Worm (Caenorhabditis elegans) whole organism, L2 larva: ENCODE data around the gene T22B7.7.

Experiments
- C34F6.9 ChIP-seq: fragments of 150-350 bp; optimal IDR thresholded peaks from 2 replicates; lab custom pipeline; 2014; ENCODE audit warnings: missing biosample characterization, missing genetic modification characterization
- F13H6.1 ChIP-seq: sonication (generic microtip); optimal IDR thresholded peaks from 2 replicates; lab custom pipeline; 2016; ENCODE audit warnings: missing genetic modification characterization, missing compliant biosample characterization
- Y55F3AM.14 ChIP-seq: fragments of 200-800 bp; sonication (Bioruptor generic); optimal IDR thresholded peaks from 2 replicates; lab custom pipeline; 2018; ENCODE audit warnings: mild to moderate bottlenecking, missing genetic modification characterization, missing compliant biosample characterization
- ZK546.5 ChIP-seq: sonication (generic microtip); optimal IDR thresholded peaks from 2 replicates; lab custom pipeline; 2017; ENCODE audit warnings: missing biosample characterization, missing genetic modification characterization
- aly-2 ChIP-seq: fragments of 150-350 bp; optimal IDR thresholded peaks from 2 replicates; lab custom pipeline; 2014; ENCODE audit warnings: missing biosample characterization, missing genetic modification characterization
- blmp-1 ChIP-seq: sonication (generic microtip); optimal IDR thresholded peaks from 2 replicates; lab custom pipeline; 2017; ENCODE audit warnings: missing genetic modification characterization, mild to moderate bottlenecking, missing compliant biosample characterization, antibody characterized with exemption, moderate library complexity; ENCODE audit not compliant: insufficient read depth
- ceh-82 ChIP-seq: fragments of 150-350 bp; optimal IDR thresholded peaks from 2 replicates; lab custom pipeline; 2014; ENCODE audit warnings: missing biosample characterization, missing genetic modification characterization
- crh-2 ChIP-seq: sonication (generic microtip); optimal IDR thresholded peaks from 2 replicates; lab custom pipeline; 2017; ENCODE audit warnings: missing biosample characterization, missing genetic modification characterization
- egl-27 ChIP-seq: sonication (generic microtip); optimal IDR thresholded peaks from 3 replicates; lab custom pipeline; 2017; ENCODE audit warnings: missing biosample characterization, missing genetic modification reagents, missing genetic modification characterization
- fos-1 ChIP-seq: fragments of 150-350 bp; optimal IDR thresholded peaks from 2 replicates; lab custom pipeline; 2014; ENCODE audit warnings: missing biosample characterization, missing genetic modification characterization
- gmeb-1 ChIP-seq: fragments of 150-350 bp; optimal IDR thresholded peaks from 2 replicates; lab custom pipeline; 2014; ENCODE audit warnings: missing biosample characterization, missing genetic modification characterization
- lin-11 ChIP-seq: fragments of 150-350 bp; sonication (generic microtip); optimal IDR thresholded peaks from 2 replicates; lab custom pipeline; 2014; ENCODE audit warnings: missing biosample characterization, missing genetic modification characterization, inconsistent platforms, mixed read lengths
- lin-13 ChIP-seq: fragments of 150-350 bp; optimal IDR thresholded peaks from 2 replicates; lab custom pipeline; 2014; ENCODE audit warnings: missing biosample characterization, missing genetic modification reagents, missing genetic modification characterization
- lsy-2 ChIP-seq, 2 experiments: fragments of 150-350 bp in 1 of 2; sonication (generic microtip) in 1 of 2; optimal IDR thresholded peaks; 2 replicates each; lab custom pipeline; 2014 to 2017; ENCODE audit warnings: missing biosample characterization in 2 of 2, missing genetic modification characterization in 2 of 2
- mdl-1 ChIP-seq, 2 experiments: fragments of 150-350 bp in 1 of 2; sonication (generic microtip) in 1 of 2; optimal IDR thresholded peaks; 2 replicates each; lab custom pipeline; 2017; ENCODE audit warnings: missing biosample characterization in 2 of 2, missing genetic modification characterization in 2 of 2
- nhr-129 ChIP-seq: fragments of 150-350 bp; optimal IDR thresholded peaks from 2 replicates; lab custom pipeline; 2014; ENCODE audit warnings: missing biosample characterization, missing genetic modification characterization
- nhr-21 ChIP-seq: fragments of 150-350 bp; optimal IDR thresholded peaks from 2 replicates; lab custom pipeline; 2014; ENCODE audit warnings: missing biosample characterization, missing genetic modification characterization
- nhr-23 ChIP-seq: fragments of 150-350 bp; optimal IDR thresholded peaks from 2 replicates; lab custom pipeline; 2014; ENCODE audit warnings: missing biosample characterization, missing genetic modification reagents, missing genetic modification characterization
- nhr-237 ChIP-seq: fragments of 150-350 bp; optimal IDR thresholded peaks from 2 replicates; lab custom pipeline; 2014; ENCODE audit warnings: missing biosample characterization, missing genetic modification characterization
- nhr-25 ChIP-seq: fragments of 150-350 bp; sonication (generic microtip); optimal IDR thresholded peaks from 3 replicates; lab custom pipeline; 2014; ENCODE audit warnings: missing biosample characterization, missing genetic modification characterization
- nhr-6 ChIP-seq: fragments of 150-350 bp; optimal IDR thresholded peaks from 2 replicates; lab custom pipeline; 2014; ENCODE audit warnings: missing biosample characterization, missing genetic modification characterization
- nhr-77 ChIP-seq: fragments of 150-350 bp; optimal IDR thresholded peaks from 2 replicates; lab custom pipeline; 2014; ENCODE audit warnings: missing biosample characterization, missing genetic modification characterization
- peb-1 ChIP-seq: fragments of 150-350 bp; optimal IDR thresholded peaks from 2 replicates; lab custom pipeline; 2014; ENCODE audit warnings: missing biosample characterization, missing genetic modification characterization
- sem-4 ChIP-seq: fragments of 150-350 bp; optimal IDR thresholded peaks from 2 replicates; lab custom pipeline; 2014; ENCODE audit warnings: missing biosample characterization, missing genetic modification reagents, missing genetic modification characterization
- skn-1 ChIP-seq: sonication (generic microtip); optimal IDR thresholded peaks from 2 replicates; lab custom pipeline; 2017; ENCODE audit warnings: missing biosample characterization, missing genetic modification characterization
- sma-3 ChIP-seq: sonication (generic microtip); optimal IDR thresholded peaks from 2 replicates; lab custom pipeline; 2016; ENCODE audit warnings: missing genetic modification reagents, missing genetic modification characterization, missing compliant biosample characterization
- sma-9 ChIP-seq, 2 experiments: fragments of 150-350 bp in 1 of 2; sonication (generic microtip) in 1 of 2; optimal IDR thresholded peaks; 2 replicates each; lab custom pipeline; 2014 to 2016; ENCODE audit warnings: missing genetic modification characterization in 2 of 2, mild to moderate bottlenecking in 1 of 2, missing biosample characterization in 1 of 2, missing compliant biosample characterization in 1 of 2, missing genetic modification reagents in 1 of 2, moderate library complexity in 1 of 2
- snpc-4 ChIP-seq: fragments of 150-350 bp; optimal IDR thresholded peaks from 2 replicates; lab custom pipeline; 2014; ENCODE audit warnings: missing biosample characterization, missing genetic modification characterization
- unc-39 ChIP-seq: fragments of 150-350 bp; optimal IDR thresholded peaks from 2 replicates; lab custom pipeline; 2014; ENCODE audit warnings: missing biosample characterization, missing genetic modification characterization
- unc-55 ChIP-seq: fragments of 150-350 bp; sonication (generic microtip); optimal IDR thresholded peaks from 3 replicates; lab custom pipeline; 2014; ENCODE audit warnings: missing biosample characterization, missing genetic modification reagents, missing genetic modification characterization
- zag-1 ChIP-seq: fragments of 150-350 bp; optimal IDR thresholded peaks from 2 replicates; lab custom pipeline; 2014; ENCODE audit warnings: missing biosample characterization, missing genetic modification characterization
- ztf-1 ChIP-seq: fragments of 200-800 bp; sonication (Bioruptor generic); conservative IDR thresholded peaks from 2 replicates; pipeline ENCODE4 v1.3.6; 2022; ENCODE audit warnings: missing genetic modification characterization, missing compliant biosample characterization
- ztf-11 ChIP-seq: sonication (generic microtip); optimal IDR thresholded peaks from 2 replicates; lab custom pipeline; 2017; ENCODE audit warnings: missing biosample characterization, missing genetic modification characterization

The T22B7.7 gene

DNA sequence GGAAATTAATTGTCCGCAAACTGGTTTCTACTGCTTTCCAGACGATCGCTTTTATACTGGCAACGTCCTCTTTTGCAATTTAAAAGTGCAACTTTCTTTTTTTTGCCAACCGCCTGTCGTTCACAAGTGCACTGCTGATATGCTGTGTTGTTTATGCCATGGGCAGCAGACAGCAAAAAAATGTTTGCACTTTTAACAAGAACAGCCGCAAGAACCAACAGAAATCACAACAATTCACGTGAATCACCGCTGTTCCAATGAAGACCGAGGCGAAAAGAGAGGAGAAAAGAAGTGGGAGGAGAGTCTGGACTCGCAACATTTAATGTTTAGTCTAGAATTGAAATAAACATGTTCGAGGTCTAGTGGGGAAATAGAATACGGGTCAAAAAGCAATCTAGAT lies at the start of gene T22B7.7:
TSS of gene T22B7.7 (minus strand) at position 262 of the 400 bp plus-strand sequence.
- TF ChIP-seq F13H6.1 (peak; percentile 67), sem-4 (tag; lab: Kevin White, UChicago) (peak; percentile 53), Y55F3AM.14 (GFP tag; lab: Kevin White, UChicago) (peak; percentile 71), ztf-11 (tag; lab: Kevin White, UChicago) (no peak), egl-27 (tag; lab: Kevin White, UChicago) (peak; percentile 25), aly-2 (tag; lab: Kevin White, UChicago) (no peak), nhr-25 (tag; lab: Kevin White, UChicago) (no peak), unc-55 (GFP tag; lab: Kevin White, UChicago) (no peak), lsy-2 (tag; optimal IDR thresholded peaks at IDR 0.05; lab: Kevin White, UChicago) (peak in 1 of 2 experiments; percentile 25), ceh-82 (tag; lab: Kevin White, UChicago) (no peak), fos-1 (peak; percentile 19), sma-9 (GFP tag; optimal IDR thresholded peaks at IDR 0.05; lab: Kevin White, UChicago) (peak; percentile 47), sma-9 (tag; optimal IDR thresholded peaks at IDR 0.05; lab: Kevin White, UChicago) (no peak)
- TF ChIP-seq, all 48 proteins: peak for 7

DNA sequence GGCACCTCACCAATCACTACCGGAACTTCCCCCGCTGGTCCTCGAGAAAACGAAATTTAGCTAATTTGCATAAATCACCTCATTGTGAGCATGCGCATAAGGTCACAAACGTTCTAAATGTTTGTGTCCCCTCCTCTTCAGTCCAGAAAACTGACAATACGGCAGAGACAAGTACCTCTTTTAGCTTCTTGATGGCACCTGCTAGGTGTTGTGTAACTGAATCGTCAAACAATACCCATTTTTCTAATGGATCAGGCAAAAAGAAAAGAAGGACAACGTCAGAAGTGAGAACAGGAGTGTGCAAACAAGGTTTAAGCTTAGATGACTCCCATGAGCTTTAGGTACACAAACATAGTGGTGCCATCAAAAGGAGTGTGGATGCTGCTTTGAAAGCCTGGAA lies 45.7 kb upstream of the T22B7.7 start:
- TF ChIP-seq ZK546.5 (tag; lab: Kevin White, UChicago) (no peak), unc-55 (GFP tag; lab: Kevin White, UChicago) (no peak), fos-1 (no peak), crh-2 (tag; lab: Kevin White, UChicago) (no peak), zag-1 (tag; lab: Kevin White, UChicago) (no peak), nhr-23 (tag; lab: Kevin White, UChicago) (no peak), nhr-77 (no peak), aly-2 (tag; lab: Kevin White, UChicago) (no peak), ztf-1 (no peak), nhr-6 (no peak), sem-4 (tag; lab: Kevin White, UChicago) (no peak), snpc-4 (no peak), gmeb-1 (tag; lab: Kevin White, UChicago) (no peak), nhr-21 (tag; lab: Kevin White, UChicago) (no peak)

DNA sequence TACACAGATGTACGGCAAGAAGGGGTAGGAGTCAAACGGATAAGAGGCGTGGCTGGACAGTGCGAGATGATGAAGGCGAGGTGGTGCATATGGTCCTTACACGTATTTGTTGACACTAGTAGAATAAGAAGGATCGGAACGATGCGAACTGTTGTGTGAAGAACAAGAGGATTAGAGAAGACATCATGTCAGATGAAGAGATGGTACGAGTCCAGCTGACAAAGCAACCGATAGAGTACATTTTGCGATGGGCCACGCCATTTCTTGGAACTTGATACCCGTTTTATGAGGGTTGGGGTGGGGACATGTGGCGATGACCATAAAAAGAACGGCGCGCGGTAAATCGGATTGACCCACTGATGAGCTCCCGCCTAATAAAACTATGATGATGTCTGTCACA lies 44.5 kb upstream of the T22B7.7 start:
- no peak for TF ChIP-seq peb-1 (tag; lab: Kevin White, UChicago)
- TF ChIP-seq, all 48 proteins: peak for 0

DNA sequence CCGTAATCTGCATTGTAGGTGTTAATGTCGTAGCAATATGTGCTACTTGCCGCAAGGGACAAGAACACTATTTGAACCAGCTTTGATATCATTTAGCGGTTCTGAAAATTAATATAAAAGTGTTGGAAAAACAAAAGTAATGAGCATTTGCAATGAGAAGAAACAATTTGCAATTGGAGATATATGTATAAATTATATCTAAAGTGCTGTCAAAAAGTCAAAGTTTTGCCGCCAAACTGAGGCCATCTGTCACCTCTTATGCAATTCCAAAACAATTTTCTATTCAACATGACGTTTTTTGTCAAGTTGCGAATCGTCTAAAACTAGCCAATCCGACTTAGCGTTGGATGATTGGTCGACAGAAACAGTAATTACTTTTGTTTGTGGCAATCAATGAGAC lies 43.3 kb upstream of the T22B7.7 start, which contains the start of gene W01C8.5:
TSS of gene W01C8.5 (minus strand) at position 101 of the 400 bp plus-strand sequence.
- TF ChIP-seq lsy-2 (tag; optimal IDR thresholded peaks at IDR 0.05; lab: Kevin White, UChicago) (no peak), F13H6.1 (no peak), sem-4 (tag; lab: Kevin White, UChicago) (no peak), nhr-237 (tag; lab: Kevin White, UChicago) (no peak), lin-13 (GFP tag; lab: Kevin White, UChicago) (no peak), mdl-1 (tag; optimal IDR thresholded peaks at IDR 0.05; lab: Kevin White, UChicago) (no peak), nhr-129 (tag; lab: Kevin White, UChicago) (no peak), lin-11 (tag; lab: Kevin White, UChicago) (no peak), unc-39 (tag; lab: Kevin White, UChicago) (no peak), skn-1 (tag; lab: Kevin White, UChicago) (no peak), ceh-82 (tag; lab: Kevin White, UChicago) (no peak), ztf-11 (tag; lab: Kevin White, UChicago) (no peak)

DNA sequence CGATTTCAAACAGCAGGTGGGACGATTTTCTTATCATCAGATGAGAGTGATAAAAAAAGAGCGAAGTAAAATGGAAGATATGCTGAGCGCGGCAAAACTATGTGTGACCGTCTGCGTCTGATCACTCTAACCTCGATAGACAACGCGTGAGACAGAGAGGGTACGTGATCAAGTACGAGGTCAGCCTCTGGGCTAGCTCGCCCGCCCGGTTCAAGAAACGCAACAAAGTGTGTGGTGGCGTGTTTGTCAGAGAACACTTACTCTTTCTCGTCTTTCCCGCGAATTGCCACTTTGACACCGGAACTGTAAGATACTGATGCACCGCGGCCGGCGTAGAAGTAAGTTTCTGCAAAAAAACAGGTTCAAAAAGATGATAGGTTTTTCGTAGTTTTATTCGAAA lies 42.3 kb upstream of the T22B7.7 start:
- TF ChIP-seq crh-2 (tag; lab: Kevin White, UChicago) (peak; percentile 52), F13H6.1 (peak; percentile 77), C34F6.9 (peak; percentile 11), nhr-21 (tag; lab: Kevin White, UChicago) (peak; percentile 56), lsy-2 (tag; optimal IDR thresholded peaks at IDR 0.05; lab: Kevin White, UChicago) (no peak), sma-3 (GFP tag; lab: Kevin White, UChicago) (peak; percentile 80), nhr-25 (tag; lab: Kevin White, UChicago) (peak; percentile 79), peb-1 (tag; lab: Kevin White, UChicago) (no peak), sma-9 (GFP tag; optimal IDR thresholded peaks at IDR 0.05; lab: Kevin White, UChicago) (peak; percentile 92), sma-9 (tag; optimal IDR thresholded peaks at IDR 0.05; lab: Kevin White, UChicago) (peak; percentile 54), nhr-237 (tag; lab: Kevin White, UChicago) (no peak), blmp-1 (tag; lab: Kevin White, UChicago) (peak; percentile 50), gmeb-1 (tag; lab: Kevin White, UChicago) (peak; percentile 26), fos-1 (peak; percentile 80), mdl-1 (tag; optimal IDR thresholded peaks at IDR 0.05; lab: Kevin White, UChicago) (peak in 1 of 2 experiments; percentile 44), nhr-129 (tag; lab: Kevin White, UChicago) (peak; percentile 64), sem-4 (tag; lab: Kevin White, UChicago) (no peak), egl-27 (tag; lab: Kevin White, UChicago) (peak; percentile 49)
